Worm (Caenorhabditis elegans): ENCODE results near the gene F42G10.1.

Gene F42G10.1

ce11 chrX:10022016-10022415, at the start of gene F42G10.1:
Gene F42G10.1, minus strand, starts transcription at chrX:10022166.
- TF ChIP-seq sea-1 (GFP tag; conservative IDR thresholded peaks at IDR 0.05) (no peak), scrt-1 (GFP tag; IDR thresholded peaks at IDR 0.05) (no peak), ceh-36 (tag; optimal IDR thresholded peaks at IDR 0.05) (no peak), ama-1 (optimal IDR thresholded peaks at IDR 0.05) (no peak), B0310.2 (tag; optimal IDR thresholded peaks at IDR 0.05) (no peak), hnd-1 (tag; optimal IDR thresholded peaks at IDR 0.05) (no peak), hmg-4 (GFP tag; optimal IDR thresholded peaks at IDR 0.05) (no peak), hmbx-1 (tag; optimal IDR thresholded peaks at IDR 0.05) (no peak)

ce11 chrX:10069692-10070091, 47.7 kb upstream of the F42G10.1 start, which contains the start of gene mlck-1:
Gene mlck-1, minus strand, starts transcription at chrX:10069792.
- TF ChIP-seq pes-1 (GFP tag; IDR thresholded peaks at IDR 0.05) (no peak), hmg-4 (GFP tag; optimal IDR thresholded peaks at IDR 0.05) (no peak), aly-1 (tag; optimal IDR thresholded peaks at IDR 0.05) (no peak)

- no peak for TF ChIP-seq B0310.2 (tag; optimal IDR thresholded peaks at IDR 0.05)
- TF ChIP-seq F13C5.2 (tag; optimal IDR thresholded peaks at IDR 0.05): no peak
- no peak for TF ChIP-seq aly-1 (tag; optimal IDR thresholded peaks at IDR 0.05)
- TF ChIP-seq hmbx-1 (tag; optimal IDR thresholded peaks at IDR 0.05): no peak
- TF ChIP-seq hnd-1 (tag; optimal IDR thresholded peaks at IDR 0.05): no peak
- no peak for TF ChIP-seq sea-1 (GFP tag; conservative IDR thresholded peaks at IDR 0.05)
Measured at ce11 chrX:10068468-10068867, 46.5 kb upstream of the F42G10.1 start.

ce11 chrX:10060475-10061011, 38.6 kb upstream of the F42G10.1 start, which contains the start of gene ZC373.3:
Gene ZC373.3, plus strand, starts transcription at chrX:10060525.
- TF ChIP-seq hnd-1 (tag; optimal IDR thresholded peaks at IDR 0.05) (no peak), hmbx-1 (tag; optimal IDR thresholded peaks at IDR 0.05) (no peak), sea-1 (GFP tag; conservative IDR thresholded peaks at IDR 0.05) (no peak), ceh-13 (GFP tag; optimal IDR thresholded peaks at IDR 0.05) (no peak), scrt-1 (GFP tag; IDR thresholded peaks at IDR 0.05) (no peak), ets-7 (tag; optimal IDR thresholded peaks at IDR 0.05) (no peak), B0310.2 (tag; optimal IDR thresholded peaks at IDR 0.05) (no peak)

ce11 chrX:10058332-10058731, 36.4 kb upstream of the F42G10.1 start, which contains the start of gene ZC373.2:
Gene ZC373.2, minus strand, starts transcription at chrX:10058432.
- TF ChIP-seq hnd-1 (tag; optimal IDR thresholded peaks at IDR 0.05) (no peak), sea-1 (GFP tag; conservative IDR thresholded peaks at IDR 0.05) (no peak), ets-7 (tag; optimal IDR thresholded peaks at IDR 0.05) (no peak), scrt-1 (GFP tag; IDR thresholded peaks at IDR 0.05) (no peak), tra-4 (tag; optimal IDR thresholded peaks at IDR 0.05) (no peak), hmbx-1 (tag; optimal IDR thresholded peaks at IDR 0.05) (no peak), aly-1 (tag; optimal IDR thresholded peaks at IDR 0.05) (no peak), B0310.2 (tag; optimal IDR thresholded peaks at IDR 0.05) (no peak), pes-1 (GFP tag; IDR thresholded peaks at IDR 0.05) (no peak), ama-1 (optimal IDR thresholded peaks at IDR 0.05) (no peak), ceh-36 (tag; optimal IDR thresholded peaks at IDR 0.05) (no peak), tbx-37 (GFP tag; conservative IDR thresholded peaks at IDR 0.05) (no peak), flt-1 (GFP tag; IDR thresholded peaks at IDR 0.05) (no peak), ceh-13 (GFP tag; optimal IDR thresholded peaks at IDR 0.05) (no peak), hmg-4 (GFP tag; optimal IDR thresholded peaks at IDR 0.05) (no peak), F13C5.2 (tag; optimal IDR thresholded peaks at IDR 0.05) (no peak), tbx-11 (GFP tag; IDR thresholded peaks at IDR 0.05) (no peak)

- TF ChIP-seq tra-4 (tag; optimal IDR thresholded peaks at IDR 0.05): no peak
- TF ChIP-seq tbx-37 (GFP tag; conservative IDR thresholded peaks at IDR 0.05): no peak
- TF ChIP-seq tbx-11 (GFP tag; IDR thresholded peaks at IDR 0.05): no peak
- TF ChIP-seq ceh-13 (GFP tag; optimal IDR thresholded peaks at IDR 0.05): no peak
- no peak for TF ChIP-seq scrt-1 (GFP tag; IDR thresholded peaks at IDR 0.05)
Measured at ce11 chrX:10054410-10054800, 32.4 kb upstream of the F42G10.1 start.

- no peak for TF ChIP-seq tra-4 (tag; optimal IDR thresholded peaks at IDR 0.05)
- no peak for TF ChIP-seq B0310.2 (tag; optimal IDR thresholded peaks at IDR 0.05)
- no peak for TF ChIP-seq tbx-37 (GFP tag; conservative IDR thresholded peaks at IDR 0.05)
- no peak for TF ChIP-seq flt-1 (GFP tag; IDR thresholded peaks at IDR 0.05)
- TF ChIP-seq hmg-4 (GFP tag; optimal IDR thresholded peaks at IDR 0.05): no peak
- no peak for TF ChIP-seq hnd-1 (tag; optimal IDR thresholded peaks at IDR 0.05)
- TF ChIP-seq tbx-11 (GFP tag; IDR thresholded peaks at IDR 0.05): no peak
- TF ChIP-seq ceh-36 (tag; optimal IDR thresholded peaks at IDR 0.05): no peak
- TF ChIP-seq hmbx-1 (tag; optimal IDR thresholded peaks at IDR 0.05): no peak
- no peak for TF ChIP-seq ama-1 (optimal IDR thresholded peaks at IDR 0.05)
- no peak for TF ChIP-seq pes-1 (GFP tag; IDR thresholded peaks at IDR 0.05)
- TF ChIP-seq scrt-1 (GFP tag; IDR thresholded peaks at IDR 0.05): no peak
- no peak for TF ChIP-seq sea-1 (GFP tag; conservative IDR thresholded peaks at IDR 0.05)
- TF ChIP-seq F13C5.2 (tag; optimal IDR thresholded peaks at IDR 0.05): no peak
- TF ChIP-seq aly-1 (tag; optimal IDR thresholded peaks at IDR 0.05): no peak
Measured at ce11 chrX:10053742-10054409, 31.9 kb upstream of the F42G10.1 start, which contains the start of gene cbs-1. Gene cbs-1, plus strand, starts transcription at chrX:10054275.

- TF ChIP-seq ama-1 (optimal IDR thresholded peaks at IDR 0.05): no peak
- no peak for TF ChIP-seq pes-1 (GFP tag; IDR thresholded peaks at IDR 0.05)
- no peak for TF ChIP-seq tbx-11 (GFP tag; IDR thresholded peaks at IDR 0.05)
- no peak for TF ChIP-seq ets-7 (tag; optimal IDR thresholded peaks at IDR 0.05)
- TF ChIP-seq aly-1 (tag; optimal IDR thresholded peaks at IDR 0.05): no peak
- TF ChIP-seq ceh-36 (tag; optimal IDR thresholded peaks at IDR 0.05): no peak
- TF ChIP-seq tbx-37 (GFP tag; conservative IDR thresholded peaks at IDR 0.05): no peak
- no peak for TF ChIP-seq hmg-4 (GFP tag; optimal IDR thresholded peaks at IDR 0.05)
- no peak for TF ChIP-seq hnd-1 (tag; optimal IDR thresholded peaks at IDR 0.05)
- TF ChIP-seq scrt-1 (GFP tag; IDR thresholded peaks at IDR 0.05): no peak
- TF ChIP-seq flt-1 (GFP tag; IDR thresholded peaks at IDR 0.05): no peak
- no peak for TF ChIP-seq hmbx-1 (tag; optimal IDR thresholded peaks at IDR 0.05)
- no peak for TF ChIP-seq ceh-13 (GFP tag; optimal IDR thresholded peaks at IDR 0.05)
- no peak for TF ChIP-seq tra-4 (tag; optimal IDR thresholded peaks at IDR 0.05)
- no peak for TF ChIP-seq sea-1 (GFP tag; conservative IDR thresholded peaks at IDR 0.05)
Measured at ce11 chrX:10051625-10052024, 29.7 kb upstream of the F42G10.1 start.
